Worm (Caenorhabditis elegans) whole organism, L3 larva: ENCODE measurements around the gene F57G4.11.

ENCODE experiments used
- R02D3.7 ChIP-seq: fragments of 150-350 bp; optimal IDR thresholded peaks from 2 replicates; lab custom pipeline; 2014; ENCODE audit warnings: missing biosample characterization, missing genetic modification characterization
- ZK546.5 ChIP-seq: sonication (generic microtip); optimal IDR thresholded peaks from 2 replicates; lab custom pipeline; 2017; ENCODE audit warnings: missing biosample characterization, missing genetic modification characterization
- aly-2 ChIP-seq: fragments of 150-350 bp; optimal IDR thresholded peaks from 2 replicates; lab custom pipeline; 2014; ENCODE audit warnings: missing biosample characterization, missing genetic modification characterization
- ceh-16 ChIP-seq: sonication (generic microtip); optimal IDR thresholded peaks from 2 replicates; lab custom pipeline; 2017; ENCODE audit warnings: missing biosample characterization, missing genetic modification characterization
- ceh-28 ChIP-seq: fragments of 150-350 bp; optimal IDR thresholded peaks from 2 replicates; lab custom pipeline; 2014; ENCODE audit warnings: missing biosample characterization, missing genetic modification reagents, missing genetic modification characterization
- ceh-82 ChIP-seq: fragments of 150-350 bp; optimal IDR thresholded peaks from 2 replicates; lab custom pipeline; 2014; ENCODE audit warnings: missing biosample characterization, missing genetic modification characterization
- ceh-9 ChIP-seq: sonication (generic microtip); optimal IDR thresholded peaks from 2 replicates; lab custom pipeline; 2018; ENCODE audit warnings: missing biosample characterization, missing genetic modification characterization
- daf-12 ChIP-seq: fragments of 150-350 bp; optimal IDR thresholded peaks from 2 replicates; lab custom pipeline; 2014; ENCODE audit warnings: missing biosample characterization, missing genetic modification reagents, missing genetic modification characterization
- egl-27 ChIP-seq: sonication (generic microtip); optimal IDR thresholded peaks from 4 replicates; lab custom pipeline; 2017; ENCODE audit warnings: missing biosample characterization, missing genetic modification reagents, missing genetic modification characterization
- elt-1 ChIP-seq: fragments of 150-350 bp; optimal IDR thresholded peaks from 2 replicates; lab custom pipeline; 2014; ENCODE audit warnings: missing biosample characterization, missing genetic modification characterization
- elt-2 ChIP-seq: sonication (generic microtip); optimal IDR thresholded peaks from 2 replicates; lab custom pipeline; 2016; ENCODE audit warnings: missing genetic modification reagents, mild to moderate bottlenecking, missing genetic modification characterization, missing compliant biosample characterization
- eor-1 ChIP-seq, 2 experiments: fragments of 150-350 bp; optimal IDR thresholded peaks; 2 replicates each; lab custom pipeline; 2014 to 2018; ENCODE audit warnings: missing biosample characterization in 2 of 2, missing genetic modification characterization in 2 of 2
- fkh-10 ChIP-seq: sonication (generic microtip); optimal IDR thresholded peaks from 2 replicates; lab custom pipeline; 2017; ENCODE audit warnings: missing biosample characterization, missing genetic modification reagents, missing genetic modification characterization
- fos-1 ChIP-seq: fragments of 150-350 bp; optimal IDR thresholded peaks from 2 replicates; lab custom pipeline; 2014; ENCODE audit warnings: missing biosample characterization, missing genetic modification characterization
- hmg-11 ChIP-seq: sonication (generic microtip); optimal IDR thresholded peaks from 2 replicates; lab custom pipeline; 2016; ENCODE audit warnings: missing genetic modification characterization, missing compliant biosample characterization
- jun-1 ChIP-seq: fragments of 150-350 bp; optimal IDR thresholded peaks from 2 replicates; lab custom pipeline; 2014; ENCODE audit warnings: missing biosample characterization, missing genetic modification reagents, missing genetic modification characterization
- lin-39 ChIP-seq: fragments of 150-350 bp; optimal IDR thresholded peaks from 2 replicates; lab custom pipeline; 2018; ENCODE audit warnings: missing biosample characterization, missing genetic modification reagents, missing genetic modification characterization
- mdl-1 ChIP-seq: fragments of 150-350 bp; optimal IDR thresholded peaks from 2 replicates; lab custom pipeline; 2014; ENCODE audit warnings: missing biosample characterization, missing genetic modification characterization
- mml-1 ChIP-seq: fragments of 150-350 bp; sonication (generic microtip); optimal IDR thresholded peaks from 3 replicates; lab custom pipeline; 2014; ENCODE audit warnings: missing biosample characterization, missing genetic modification characterization
- nfya-1 ChIP-seq: sonication (generic microtip); optimal IDR thresholded peaks from 2 replicates; lab custom pipeline; 2017; ENCODE audit warnings: missing genetic modification characterization, mild to moderate bottlenecking, missing compliant biosample characterization, antibody characterized with exemption, moderate library complexity; ENCODE audit not compliant: insufficient read depth
- nhr-23 ChIP-seq: fragments of 150-350 bp; optimal IDR thresholded peaks from 2 replicates; lab custom pipeline; 2014; ENCODE audit warnings: missing biosample characterization, missing genetic modification reagents, missing genetic modification characterization
- nhr-237 ChIP-seq: fragments of 150-350 bp; optimal IDR thresholded peaks from 2 replicates; lab custom pipeline; 2014; ENCODE audit warnings: missing biosample characterization, missing genetic modification characterization
- nhr-25 ChIP-seq: sonication (generic microtip); optimal IDR thresholded peaks from 2 replicates; lab custom pipeline; 2017; ENCODE audit warnings: missing biosample characterization, missing genetic modification characterization
- nhr-28 ChIP-seq: fragments of 150-350 bp; optimal IDR thresholded peaks from 2 replicates; lab custom pipeline; 2014; ENCODE audit warnings: missing biosample characterization, missing genetic modification characterization
- nhr-43 ChIP-seq: sonication (generic microtip); optimal IDR thresholded peaks from 2 replicates; lab custom pipeline; 2016; ENCODE audit warnings: mild to moderate bottlenecking, missing genetic modification characterization, missing compliant biosample characterization; ENCODE audit not compliant: poor library complexity, severe bottlenecking
- nhr-67 ChIP-seq: fragments of 150-350 bp; optimal IDR thresholded peaks from 2 replicates; lab custom pipeline; 2014; ENCODE audit warnings: missing biosample characterization, missing genetic modification characterization
- nhr-77 ChIP-seq: fragments of 150-350 bp; optimal IDR thresholded peaks from 2 replicates; lab custom pipeline; 2014; ENCODE audit warnings: missing biosample characterization, missing genetic modification characterization
- pha-4 ChIP-seq: fragments of 150-350 bp; optimal IDR thresholded peaks from 2 replicates; lab custom pipeline; 2014; ENCODE audit warnings: missing biosample characterization, missing genetic modification reagents, missing genetic modification characterization
- pqm-1 ChIP-seq: fragments of 150-350 bp; optimal IDR thresholded peaks from 2 replicates; lab custom pipeline; 2017; ENCODE audit warnings: missing biosample characterization, missing genetic modification characterization, inconsistent platforms
- sea-2 ChIP-seq: fragments of 150-350 bp; sonication (generic microtip); optimal IDR thresholded peaks from 4 replicates; lab custom pipeline; 2014; ENCODE audit warnings: missing biosample characterization, missing genetic modification reagents, missing genetic modification characterization
- skn-1 ChIP-seq: fragments of 150-350 bp; optimal IDR thresholded peaks from 2 replicates; lab custom pipeline; 2014; ENCODE audit warnings: missing biosample characterization, missing genetic modification characterization
- snpc-4 ChIP-seq: fragments of 150-350 bp; optimal IDR thresholded peaks from 2 replicates; lab custom pipeline; 2014; ENCODE audit warnings: missing biosample characterization, missing genetic modification characterization
- tbx-2 ChIP-seq: sonication (generic microtip); optimal IDR thresholded peaks from 2 replicates; lab custom pipeline; 2016; ENCODE audit warnings: mild to moderate bottlenecking, missing genetic modification characterization, missing compliant biosample characterization
- unc-39 ChIP-seq: sonication (generic microtip); optimal IDR thresholded peaks from 4 replicates; lab custom pipeline; 2017; ENCODE audit warnings: missing biosample characterization, missing genetic modification characterization
- unc-62 ChIP-seq: fragments of 150-350 bp; sonication (generic microtip); optimal IDR thresholded peaks from 4 replicates; lab custom pipeline; 2014; ENCODE audit warnings: missing biosample characterization, missing genetic modification reagents, missing genetic modification characterization
- zag-1 ChIP-seq: fragments of 150-350 bp; optimal IDR thresholded peaks from 2 replicates; lab custom pipeline; 2014; ENCODE audit warnings: missing biosample characterization, missing genetic modification characterization
- ztf-4 ChIP-seq: fragments of 150-350 bp; optimal IDR thresholded peaks from 2 replicates; lab custom pipeline; 2014; ENCODE audit warnings: missing biosample characterization, missing genetic modification characterization

The F57G4.11 gene

DNA sequence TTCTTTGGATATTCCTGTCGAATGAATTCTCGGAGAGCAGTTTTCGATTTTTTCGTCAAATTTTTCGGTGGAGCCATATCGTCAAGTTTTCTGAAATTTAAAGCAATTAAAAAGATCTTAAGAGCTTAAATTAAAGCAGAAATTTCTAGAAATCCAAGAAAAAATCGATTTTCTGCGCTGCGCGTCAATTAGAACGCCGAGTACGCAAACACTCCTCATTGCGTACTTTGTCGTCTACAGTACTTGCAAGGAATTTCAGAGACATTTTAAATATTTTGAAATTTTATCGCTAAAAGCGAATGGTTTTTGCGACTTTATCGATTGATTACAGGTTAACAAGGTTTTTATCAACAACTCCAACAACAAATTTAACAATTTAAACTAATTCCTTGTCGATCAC, 30.2 kb downstream of the F57G4.11 start:
- TF ChIP-seq nhr-43 (no peak), ztf-4 (tag; lab: Kevin White, UChicago) (no peak), aly-2 (no peak), ceh-82 (tag; lab: Kevin White, UChicago) (no peak), nhr-67 (no peak), R02D3.7 (tag; lab: Kevin White, UChicago) (no peak), tbx-2 (tag; lab: Kevin White, UChicago) (no peak), ceh-9 (no peak), nhr-25 (no peak), snpc-4 (tag; lab: Kevin White, UChicago) (no peak), daf-12 (tag; lab: Kevin White, UChicago) (no peak)

DNA sequence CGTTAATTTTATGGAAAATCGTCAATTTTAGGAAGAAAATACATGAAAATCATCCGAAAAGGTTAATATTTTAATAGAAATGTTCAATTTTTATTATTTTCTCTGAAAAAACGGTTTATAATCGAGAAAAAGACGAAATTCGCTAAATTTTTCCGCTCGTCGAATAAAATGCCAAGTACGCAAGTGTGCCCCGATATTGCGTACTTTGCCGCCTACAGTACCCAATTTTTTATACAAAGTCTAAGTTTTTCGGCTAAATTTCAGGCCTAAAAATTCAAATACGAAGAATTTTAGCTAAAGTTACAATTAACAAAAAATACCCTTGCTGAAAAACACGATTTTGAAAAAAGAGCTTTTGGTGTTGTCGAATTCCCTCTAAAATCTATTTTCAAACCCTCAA, 33.8 kb downstream of the F57G4.11 start:
- TF ChIP-seq ceh-16 (tag; lab: Kevin White, UChicago), result no peak
- TF ChIP-seq nhr-25, result no peak
- no peak for TF ChIP-seq pqm-1
- TF ChIP-seq nhr-23 (tag; lab: Kevin White, UChicago), result no peak
- no peak for TF ChIP-seq aly-2
- no peak for TF ChIP-seq nfya-1 (tag; lab: Kevin White, UChicago)
- TF ChIP-seq nhr-77, result no peak
- TF ChIP-seq unc-62 (GFP tag; lab: Kevin White, UChicago), result no peak
- no peak for TF ChIP-seq nhr-237 (tag; lab: Kevin White, UChicago)
- TF ChIP-seq nhr-67, result no peak
- no peak for TF ChIP-seq hmg-11 (tag; lab: Kevin White, UChicago)
- no peak for TF ChIP-seq fkh-10 (GFP tag; lab: Kevin White, UChicago)

DNA sequence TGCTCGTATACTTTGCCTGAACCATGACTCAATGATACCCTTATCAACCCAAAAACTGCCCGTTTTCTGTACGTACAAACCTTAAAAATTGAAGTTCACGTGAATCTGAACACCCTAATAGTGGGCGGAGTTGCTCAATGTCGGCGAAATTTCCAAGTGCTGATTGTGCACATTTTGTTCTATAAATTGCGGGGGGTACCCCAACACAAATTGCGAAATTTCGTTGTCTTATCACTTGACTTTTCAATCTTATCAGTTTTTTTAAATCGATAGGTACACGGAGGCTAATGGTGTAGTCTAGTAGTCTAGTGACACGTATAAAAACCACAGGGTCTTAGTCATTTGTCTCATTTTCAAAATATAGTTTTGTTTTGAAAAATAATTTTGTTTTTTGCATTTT, 34.2 kb downstream of the F57G4.11 start, which contains the start of gene fbxa-108:
fbxa-108 (minus strand) TSS at position 158 of the 400 bp plus-strand sequence.
- peak; percentile 99 for TF ChIP-seq pqm-1
- TF ChIP-seq jun-1, result peak; percentile 87
- TF ChIP-seq nhr-28 (tag; lab: Kevin White, UChicago), result no peak
- TF ChIP-seq snpc-4 (tag; lab: Kevin White, UChicago), result peak; percentile 14
- peak; percentile 71 for TF ChIP-seq pha-4 (tag; lab: Kevin White, UChicago)
- no peak for TF ChIP-seq daf-12 (tag; lab: Kevin White, UChicago)
- TF ChIP-seq ceh-28 (tag; lab: Kevin White, UChicago), result peak; percentile 60
- TF ChIP-seq elt-2 (tag; lab: Kevin White, UChicago), result peak; percentile 100
- no peak for TF ChIP-seq nhr-25
- TF ChIP-seq, all 47 proteins: peak for 6

DNA sequence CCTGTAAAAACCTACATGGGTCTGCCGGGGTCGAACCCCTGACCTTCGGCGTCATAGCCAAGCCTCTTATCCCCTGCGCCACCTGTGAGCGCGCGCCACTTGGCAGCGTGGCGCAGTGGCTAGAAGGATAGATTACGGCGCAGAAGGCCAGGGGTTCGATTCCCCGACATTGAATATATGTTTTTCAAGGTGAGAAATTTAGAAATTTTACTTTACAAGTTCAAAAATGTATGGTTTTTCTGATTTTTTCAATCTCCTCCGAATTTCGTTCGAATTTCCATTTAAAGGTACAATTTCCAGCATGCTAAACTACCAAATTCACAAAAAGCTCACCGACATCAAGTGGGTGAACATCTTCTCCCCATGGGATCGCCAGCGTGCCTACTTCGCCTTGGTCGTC, 35.0 kb downstream of the F57G4.11 start, which contains the start of gene dgat-2:
dgat-2 (plus strand) TSS at position 301 of the 400 bp plus-strand sequence.
- TF ChIP-seq ZK546.5 (tag; lab: Kevin White, UChicago) (no peak), ztf-4 (tag; lab: Kevin White, UChicago) (no peak), lin-39 (no peak), ceh-9 (no peak), pqm-1 (no peak), nhr-77 (no peak), mml-1 (tag; lab: Kevin White, UChicago) (no peak), nhr-25 (no peak), elt-1 (no peak), jun-1 (no peak), unc-62 (GFP tag; lab: Kevin White, UChicago) (no peak), egl-27 (no peak), zag-1 (tag; lab: Kevin White, UChicago) (no peak), hmg-11 (tag; lab: Kevin White, UChicago) (no peak), mdl-1 (no peak), pha-4 (tag; lab: Kevin White, UChicago) (no peak), nfya-1 (tag; lab: Kevin White, UChicago) (no peak), sea-2 (no peak)

DNA sequence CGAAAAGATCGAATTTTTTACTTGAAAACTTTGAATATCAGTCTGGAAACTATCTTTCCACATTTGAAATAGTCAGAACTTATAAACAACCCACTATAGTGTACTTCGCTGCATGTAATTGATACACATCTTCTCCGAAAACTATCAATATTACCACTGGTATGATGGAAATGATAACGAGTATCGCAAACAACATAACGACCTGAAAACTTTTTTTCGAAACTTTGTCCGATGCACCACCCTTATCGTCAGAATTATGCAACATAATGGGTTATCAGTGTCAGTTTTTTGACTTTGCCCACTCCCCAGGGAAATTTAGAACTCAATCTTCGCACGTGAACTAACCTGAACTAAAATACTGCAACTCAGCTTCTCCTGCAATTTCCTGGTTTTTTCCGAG, 37.3 kb downstream of the F57G4.11 start:
- TF ChIP-seq skn-1 (tag; lab: Kevin White, UChicago) (no peak), mml-1 (tag; lab: Kevin White, UChicago) (no peak), unc-39 (tag; lab: Kevin White, UChicago) (no peak), fos-1 (tag; lab: Kevin White, UChicago) (no peak), nhr-237 (tag; lab: Kevin White, UChicago) (no peak), eor-1 (tag; optimal IDR thresholded peaks at IDR 0.05; lab: Kevin White, UChicago) (no peak), daf-12 (tag; lab: Kevin White, UChicago) (no peak), sea-2 (no peak), fkh-10 (GFP tag; lab: Kevin White, UChicago) (no peak), pqm-1 (peak; percentile 81), elt-2 (tag; lab: Kevin White, UChicago) (peak; percentile 96), elt-1 (no peak)
